Worm (Caenorhabditis elegans): ENCODE data around the gene srg-17.

srg-17 gene

DNA sequence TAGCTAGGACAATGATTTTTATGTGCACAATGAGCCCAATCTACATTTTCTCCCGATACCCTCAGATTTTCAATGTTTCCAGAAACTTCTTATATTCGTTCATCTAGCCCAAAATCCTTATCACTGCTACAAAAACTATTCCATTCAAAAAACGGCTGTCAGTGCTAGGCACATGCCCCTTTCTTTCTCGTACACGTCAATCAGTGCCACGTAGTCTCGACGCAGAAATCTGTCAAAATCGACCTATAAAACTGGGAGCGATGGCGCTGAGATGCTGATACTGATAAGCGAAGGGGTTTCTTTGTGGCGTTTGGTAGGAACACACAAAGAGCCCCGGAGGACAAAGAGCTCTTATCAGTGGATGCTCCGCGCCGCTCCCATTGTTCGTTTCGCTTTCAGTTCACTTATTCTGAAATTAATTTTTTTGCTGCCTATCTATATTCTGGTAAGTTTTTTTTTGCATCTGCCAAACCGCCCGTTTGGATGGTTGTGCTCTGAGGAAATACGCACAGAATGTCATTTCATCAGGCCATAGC, 45.4 kb downstream of the srg-17 start, which contains the start of gene srh-70 (continued):
- TF ChIP-seq attf-3 (GFP tag; conservative IDR thresholded peaks at IDR 0.05) (no peak), pha-4 (tag; optimal IDR thresholded peaks at IDR 0.05) (no peak), tlf-1 (GFP tag; optimal IDR thresholded peaks at IDR 0.05) (peak; percentile 79), zim-3 (tag; optimal IDR thresholded peaks at IDR 0.05) (no peak), let-526 (GFP tag; IDR thresholded peaks at IDR 0.05) (0 out of 2 replicates have a peak, but pooled peaks have one; percentile 21), snpc-4 (GFP tag; optimal IDR thresholded peaks at IDR 0.05) (no peak), snpc-4 (tag; optimal IDR thresholded peaks at IDR 0.05) (peak in 2 of 4 experiments; percentile 22 to 29), attf-5 (GFP tag; optimal IDR thresholded peaks at IDR 0.05) (peak; percentile 24), K11D2.4 (GFP tag; IDR thresholded peaks at IDR 0.05) (0 out of 2 replicates have a peak, but pooled peaks have one; percentile 15), hrde-1 (tag; optimal IDR thresholded peaks at IDR 0.05; ENCODE audit: borderline replicate concordance) (no peak), bed-2 (GFP tag; IDR thresholded peaks at IDR 0.05) (no peak), atf-7 (tag; optimal IDR thresholded peaks at IDR 0.05) (peak; percentile 83), let-607 (tag; optimal IDR thresholded peaks at IDR 0.05) (peak; percentile 99), B0336.3 (GFP tag; IDR thresholded peaks at IDR 0.05) (peak; percentile 80), repo-1 (tag; optimal IDR thresholded peaks at IDR 0.05) (peak; percentile 29), Y67H2A.10 (GFP tag; conservative IDR thresholded peaks at IDR 0.05) (no peak), ekl-4 (GFP tag; IDR thresholded peaks at IDR 0.05) (0 out of 2 replicates have a peak, but pooled peaks have one; percentile 8), Y53G8AR.9 (GFP tag; conservative IDR thresholded peaks at IDR 0.05) (peak; percentile 72), chd-7 (tag; optimal IDR thresholded peaks at IDR 0.05) (peak; percentile 76), K12H6.12 (tag; optimal IDR thresholded peaks at IDR 0.05) (no peak), hmg-20 (GFP tag; IDR thresholded peaks at IDR 0.05) (no peak), tbx-9 (tag; optimal IDR thresholded peaks at IDR 0.05; ENCODE audit: borderline replicate concordance) (no peak), nhr-80 (tag; optimal IDR thresholded peaks at IDR 0.05) (peak; percentile 96), C06A6.2 (GFP tag; conservative IDR thresholded peaks at IDR 0.05) (0 out of 2 replicates have a peak, but pooled peaks have one; percentile 24), die-1 (tag; optimal IDR thresholded peaks at IDR 0.05) (no peak), snpc-1.3 (tag; optimal IDR thresholded peaks at IDR 0.05; ENCODE audit: insufficient read depth) (no peak), F33H1.4 (GFP tag; IDR thresholded peaks at IDR 0.05) (no peak), ztf-26 (tag; optimal IDR thresholded peaks at IDR 0.05) (no peak), unc-62 (GFP tag; optimal IDR thresholded peaks at IDR 0.05) (peak; percentile 99), F52B5.7 (tag; optimal IDR thresholded peaks at IDR 0.05) (no peak), madf-10 (tag; optimal IDR thresholded peaks at IDR 0.05) (peak; percentile 6), T26A5.8 (tag; optimal IDR thresholded peaks at IDR 0.05) (no peak), egl-44 (GFP tag; IDR thresholded peaks at IDR 0.05) (peak; percentile 37; the same call in 1 of the 2 replicates), rec-8 (tag; optimal IDR thresholded peaks at IDR 0.05) (no peak), nhr-90 (tag; optimal IDR thresholded peaks at IDR 0.05) (peak; percentile 73)

DNA sequence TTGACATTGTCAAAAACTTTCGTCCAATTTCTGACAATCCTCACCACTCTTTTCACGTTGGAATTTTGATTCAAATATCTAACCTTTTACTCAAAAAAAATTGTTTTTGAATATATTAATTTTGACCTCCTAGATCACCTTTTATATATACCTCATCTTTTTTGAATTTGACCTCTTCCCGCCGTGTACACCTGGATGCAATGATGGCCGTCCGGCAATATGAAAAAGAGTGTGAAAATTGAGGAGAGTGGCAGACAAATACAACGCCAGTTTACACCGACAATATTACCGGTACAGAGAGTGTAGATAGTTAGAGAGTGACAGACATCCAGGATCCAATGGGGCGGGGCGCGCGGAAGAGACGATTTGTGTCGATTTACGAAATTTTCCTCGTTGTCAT, 46.1 kb downstream of the srg-17 start, which contains the start of gene ceh-99:
TSS of gene ceh-99 (plus strand) at position 366 of the 400 bp plus-strand sequence.
- TF ChIP-seq hmg-1.2 (GFP tag; IDR thresholded peaks at IDR 0.05) (peak; percentile 45; the same call in 1 of the 2 replicates), nhr-90 (tag; optimal IDR thresholded peaks at IDR 0.05) (no peak), F39B2.1 (GFP tag; IDR thresholded peaks at IDR 0.05) (no peak), lag-1 (GFP tag; IDR thresholded peaks at IDR 0.05) (no peak), cebp-2 (GFP tag; IDR thresholded peaks at IDR 0.05) (no peak), ceh-27 (GFP tag; optimal IDR thresholded peaks at IDR 0.05) (no peak), mes-4 (tag; optimal IDR thresholded peaks at IDR 0.05) (no peak), hsf-1 (GFP tag; IDR thresholded peaks at IDR 0.05) (peak; percentile 11; the same call in 1 of the 2 replicates), tbp1 (GFP tag; optimal IDR thresholded peaks at IDR 0.05) (no peak), hmg-20 (GFP tag; IDR thresholded peaks at IDR 0.05) (no peak), chd-7 (tag; optimal IDR thresholded peaks at IDR 0.05) (no peak), ceh-40 (GFP tag; IDR thresholded peaks at IDR 0.05) (no peak), mcd-1 (GFP tag; IDR thresholded peaks at IDR 0.05) (no peak), Y53G8AR.9 (GFP tag; conservative IDR thresholded peaks at IDR 0.05) (no peak), nfyb-1 (GFP tag; IDR thresholded peaks at IDR 0.05) (no peak), ekl-4 (GFP tag; IDR thresholded peaks at IDR 0.05) (no peak), nhr-179 (tag; optimal IDR thresholded peaks at IDR 0.05) (no peak), egl-18 (GFP tag; IDR thresholded peaks at IDR 0.05) (no peak), ccch-3 (GFP tag; optimal IDR thresholded peaks at IDR 0.05) (no peak)

All from whole organism, young adult.